Fruit fly (Drosophila melanogaster) ovary, adult (tissue): Measurements from ENCODE around the gene mst.

Source experiments
- CG17801 ChIP-seq: fragments of 200-800 bp; optimal IDR thresholded peaks from 2 replicates; lab custom pipeline; 2019; ENCODE audit warnings: missing biosample characterization, mild to moderate bottlenecking, missing genetic modification characterization, moderate library complexity; ENCODE audit not compliant: partially characterized antibody

Gene mst

dm6 chrX:21369149-21369988, 19.4 kb upstream of the mst start:
- TF ChIP-seq CG17801 (GFP tag; lab: Kevin White, UChicago): no peak

- peak; percentile 32 for TF ChIP-seq CG17801 (GFP tag; lab: Kevin White, UChicago)
Observed at dm6 chrX:21373659-21374426, 14.9 kb upstream of the mst start, which contains the start of gene slgA. Gene slgA (plus strand): TSS chrX:21374002.

dm6 chrX:21375595-21376047, 13.2 kb upstream of the mst start:
- TF ChIP-seq CG17801 (GFP tag; lab: Kevin White, UChicago): peak; percentile 83

dm6 chrX:21378344-21378882, 10.4 kb upstream of the mst start:
- no peak for TF ChIP-seq CG17801 (GFP tag; lab: Kevin White, UChicago)

dm6 chrX:21387695-21388094, 1.1 kb upstream of the mst start, which contains the start of gene Ddx56:
Gene Ddx56 (minus strand): TSS chrX:21387946.
- TF ChIP-seq CG17801 (GFP tag; lab: Kevin White, UChicago): no peak

dm6 chrX:21396860-21397459, 8.2 kb downstream of the mst start, which contains the start of gene lcs:
Gene lcs (minus strand): TSS chrX:21397316.
- TF ChIP-seq CG17801 (GFP tag; lab: Kevin White, UChicago): no peak

- TF ChIP-seq CG17801 (GFP tag; lab: Kevin White, UChicago): no peak
Observed at dm6 chrX:21402672-21403071, 13.9 kb downstream of the mst start, which contains the start of gene whe. Gene whe (minus strand): TSS chrX:21402772.

dm6 chrX:21429156-21429555, 40.4 kb downstream of the mst start, which contains the start of gene CG10918:
Gene CG10918 (minus strand): TSS chrX:21429256.
- no peak for TF ChIP-seq CG17801 (GFP tag; lab: Kevin White, UChicago)

- TF ChIP-seq CG17801 (GFP tag; lab: Kevin White, UChicago): no peak
Observed at dm6 chrX:21440687-21441086, 51.9 kb downstream of the mst start.
